Fruit fly (Drosophila melanogaster) whole organism, embryonic: ENCODE results near the gene CG4953.

ENCODE experiments used
- Atf3 ChIP-seq: fragments of 200-800 bp; sonication (Bioruptor generic); optimal IDR thresholded peaks from 3 replicates; lab custom pipeline; 2016; ENCODE audit warnings: missing biosample characterization, missing genetic modification characterization
- B-H2 ChIP-seq: fragments of 200-800 bp; sonication (Bioruptor generic); optimal IDR thresholded peaks from 2 replicates; lab custom pipeline; 2018; ENCODE audit warnings: missing biosample characterization, mild to moderate bottlenecking, missing genetic modification characterization
- CG12155 ChIP-seq: fragments of 200-800 bp; sonication (Bioruptor generic); optimal IDR thresholded peaks from 3 replicates; lab custom pipeline; 2016; ENCODE audit warnings: missing biosample characterization, missing genetic modification characterization
- CG13287 ChIP-seq: fragments of 200-800 bp; sonication (Bioruptor generic); IDR thresholded peaks from 2 replicates; pipeline ENCODE4 v1.3.6; 2022; ENCODE audit warnings: missing biosample characterization, missing genetic modification characterization; ENCODE audit not compliant: partially characterized antibody
- CG14860 ChIP-seq: fragments of 200-800 bp; sonication (Bioruptor generic); IDR thresholded peaks from 3 replicates; pipeline ENCODE4 v1.3.6; 2022; ENCODE audit warnings: missing biosample characterization, missing genetic modification characterization; ENCODE audit not compliant: partially characterized antibody
- CG15514 ChIP-seq: fragments of 200-800 bp; sonication (Bioruptor generic); optimal IDR thresholded peaks from 3 replicates; lab custom pipeline; 2017; ENCODE audit warnings: missing biosample characterization, missing genetic modification characterization, mild to moderate bottlenecking, moderate library complexity, missing genetic modification reagents
- CG1647 ChIP-seq: fragments of 200-800 bp; sonication (Bioruptor generic); optimal IDR thresholded peaks from 3 replicates; lab custom pipeline; 2016; ENCODE audit warnings: missing biosample characterization, missing genetic modification characterization
- CG17829 ChIP-seq: fragments of 200-800 bp; optimal IDR thresholded peaks from 2 replicates; lab custom pipeline; 2019; ENCODE audit warnings: missing biosample characterization, mild to moderate bottlenecking, missing genetic modification characterization, moderate library complexity
- CG18619 ChIP-seq: fragments of 200-800 bp; sonication (Bioruptor generic); optimal IDR thresholded peaks from 3 replicates; lab custom pipeline; 2017; ENCODE audit warnings: missing biosample characterization, mild to moderate bottlenecking, missing genetic modification characterization
- CG2129 ChIP-seq: fragments of 200-800 bp; sonication (Bioruptor generic); IDR thresholded peaks from 2 replicates; pipeline ENCODE4 v1.3.6; 2022; ENCODE audit warnings: missing biosample characterization, missing genetic modification characterization; ENCODE audit not compliant: partially characterized antibody
- CG2712 ChIP-seq: fragments of 200-800 bp; optimal IDR thresholded peaks from 3 replicates; lab custom pipeline; 2019; ENCODE audit warnings: missing biosample characterization, mild to moderate bottlenecking, missing genetic modification characterization, moderate library complexity
- CG34224 ChIP-seq: fragments of 200-800 bp; sonication (Bioruptor generic); IDR thresholded peaks from 3 replicates; pipeline ENCODE4 v1.3.6; 2022; ENCODE audit warnings: missing biosample characterization, missing genetic modification characterization; ENCODE audit not compliant: partially characterized antibody
- CG3726 ChIP-seq: fragments of 200-800 bp; sonication (Bioruptor generic); IDR thresholded peaks from 3 replicates; pipeline ENCODE4, ENCODE4 v1.3.6; 2022; ENCODE audit warnings: missing biosample characterization, missing genetic modification characterization
- CG4617 ChIP-seq: fragments of 200-800 bp; sonication (Bioruptor generic); optimal IDR thresholded peaks from 3 replicates; lab custom pipeline; 2016; ENCODE audit warnings: missing biosample characterization, missing genetic modification characterization, borderline replicate concordance
- CG6175 ChIP-seq: fragments of 200-800 bp; sonication (Bioruptor generic); IDR thresholded peaks from 3 replicates; pipeline ENCODE4 v1.3.6; 2022; ENCODE audit warnings: missing biosample characterization, missing genetic modification characterization
- CG7372 ChIP-seq: fragments of 200-800 bp; sonication (Bioruptor generic); IDR thresholded peaks from 2 replicates; pipeline ENCODE4 v1.3.6; 2022; ENCODE audit warnings: missing biosample characterization, missing genetic modification characterization
- CG8281 ChIP-seq: fragments of 200-800 bp; sonication (Bioruptor generic); optimal IDR thresholded peaks from 2 replicates; lab custom pipeline; 2018; ENCODE audit warnings: missing biosample characterization, mild to moderate bottlenecking, missing genetic modification characterization, moderate library complexity
- CG9609 ChIP-seq: fragments of 200-800 bp; sonication (Bioruptor generic); optimal IDR thresholded peaks from 3 replicates; lab custom pipeline; 2016; ENCODE audit warnings: missing biosample characterization, missing genetic modification characterization
- D19B ChIP-seq: fragments of 200-800 bp; sonication (Bioruptor generic); optimal IDR thresholded peaks from 2 replicates; lab custom pipeline; 2017; ENCODE audit warnings: missing biosample characterization, mild to moderate bottlenecking, missing genetic modification characterization
- E2f1 ChIP-seq: fragments of 200-800 bp; sonication (Bioruptor generic); IDR thresholded peaks from 2 replicates; pipeline ENCODE4 v1.3.6; 2022; ENCODE audit warnings: missing biosample characterization, missing genetic modification characterization
- Fer3 ChIP-seq: fragments of 200-800 bp; sonication (Bioruptor generic); optimal IDR thresholded peaks from 2 replicates; lab custom pipeline; 2018; ENCODE audit warnings: missing biosample characterization, mild to moderate bottlenecking, missing genetic modification characterization, moderate library complexity
- Gsc ChIP-seq: fragments of 200-800 bp; sonication (Bioruptor generic); IDR thresholded peaks from 2 replicates; pipeline ENCODE4 v1.3.6; 2022; ENCODE audit warnings: missing biosample characterization, missing genetic modification characterization
- HmgD ChIP-seq: fragments of 200-800 bp; sonication (Bioruptor generic); optimal IDR thresholded peaks from 3 replicates; lab custom pipeline; 2016; ENCODE audit warnings: missing biosample characterization, missing genetic modification characterization
- Lpt ChIP-seq: fragments of >200 bp; optimal IDR thresholded peaks from 2 replicates; lab custom pipeline; 2018; ENCODE audit warnings: missing biosample characterization, missing genetic modification characterization
- NfI ChIP-seq: fragments of 200-800 bp; sonication (Bioruptor generic); optimal IDR thresholded peaks from 3 replicates; lab custom pipeline; 2018; ENCODE audit warnings: missing biosample characterization, mild to moderate bottlenecking, missing genetic modification characterization, moderate library complexity
- PHDP ChIP-seq: fragments of 200-800 bp; sonication (Bioruptor generic); optimal IDR thresholded peaks from 3 replicates; lab custom pipeline; 2018; ENCODE audit warnings: missing biosample characterization, mild to moderate bottlenecking, missing genetic modification characterization, moderate library complexity
- Scr ChIP-seq: fragments of 200-800 bp; sonication (Bioruptor generic); IDR thresholded peaks from 2 replicates; pipeline ENCODE4 v1.3.6; 2022; ENCODE audit warnings: missing biosample characterization, missing genetic modification characterization; ENCODE audit not compliant: partially characterized antibody
- Sox100B ChIP-seq: fragments of 200-800 bp; sonication (Bioruptor generic); optimal IDR thresholded peaks from 3 replicates; lab custom pipeline; 2018; ENCODE audit warnings: missing biosample characterization, mild to moderate bottlenecking, missing genetic modification characterization
- ac ChIP-seq: fragments of 200-800 bp; sonication (Bioruptor generic); optimal IDR thresholded peaks from 3 replicates; lab custom pipeline; 2017; ENCODE audit warnings: missing biosample characterization, mild to moderate bottlenecking, missing genetic modification characterization
- ap ChIP-seq: fragments of 200-800 bp; sonication (Bioruptor generic); IDR thresholded peaks from 2 replicates; pipeline ENCODE4 v1.3.6; 2022; ENCODE audit warnings: missing biosample characterization, missing genetic modification characterization
- bowl ChIP-seq: fragments of 200-800 bp; sonication (Bioruptor generic); IDR thresholded peaks from 2 replicates; pipeline ENCODE4 v1.3.6; 2022; ENCODE audit warnings: missing biosample characterization, missing genetic modification characterization
- br ChIP-seq: fragments of >200 bp; optimal IDR thresholded peaks from 2 replicates; lab custom pipeline; 2017
- cas ChIP-seq: fragments of 200-800 bp; sonication (Bioruptor generic); IDR thresholded peaks from 2 replicates; pipeline ENCODE4 v1.3.6; 2022; ENCODE audit warnings: missing biosample characterization, missing genetic modification characterization
- ci ChIP-seq: fragments of 200-800 bp; sonication (Bioruptor generic); IDR thresholded peaks from 3 replicates; pipeline ENCODE4 v1.3.6; 2022; ENCODE audit warnings: missing biosample characterization, missing genetic modification characterization
- crp ChIP-seq, 2 experiments: fragments of 200-800 bp; sonication (Bioruptor generic); optimal IDR thresholded peaks; 2 replicates in 1 of 2; 3 replicates in 1 of 2; lab custom pipeline; 2017; ENCODE audit warnings: missing biosample characterization in 2 of 2, missing genetic modification characterization in 2 of 2, mild to moderate bottlenecking in 1 of 2, moderate library complexity in 1 of 2
- dan ChIP-seq: fragments of 200-800 bp; sonication (Bioruptor generic); IDR thresholded peaks from 2 replicates; pipeline ENCODE4 v1.3.6; 2022; ENCODE audit warnings: missing biosample characterization, missing genetic modification characterization
- ems ChIP-seq: fragments of 200-800 bp; sonication (Bioruptor generic); optimal IDR thresholded peaks from 3 replicates; lab custom pipeline; 2016; ENCODE audit warnings: missing biosample characterization, missing genetic modification characterization
- esg ChIP-seq: fragments of 200-800 bp; sonication (Bioruptor generic); conservative IDR thresholded peaks from 2 replicates; pipeline ENCODE4 v1.3.6; 2022; ENCODE audit warnings: missing biosample characterization, missing genetic modification characterization
- exex ChIP-seq: fragments of 200-800 bp; sonication (Bioruptor generic); optimal IDR thresholded peaks from 4 replicates; lab custom pipeline; 2018; ENCODE audit warnings: missing biosample characterization, mild to moderate bottlenecking, missing genetic modification characterization, moderate library complexity
- fd96Cb ChIP-seq: fragments of 200-800 bp; sonication (Bioruptor generic); optimal IDR thresholded peaks from 2 replicates; lab custom pipeline; 2018; ENCODE audit warnings: missing biosample characterization, mild to moderate bottlenecking, missing genetic modification characterization, moderate library complexity
- gro ChIP-seq: fragments of 200-800 bp; sonication (Bioruptor generic); optimal IDR thresholded peaks from 2 replicates; lab custom pipeline; 2016; ENCODE audit warnings: missing biosample characterization, missing genetic modification characterization
- lmd ChIP-seq: fragments of 200-800 bp; sonication (Bioruptor generic); IDR thresholded peaks from 2 replicates; pipeline ENCODE4 v1.3.6; 2022; ENCODE audit warnings: missing biosample characterization, missing genetic modification characterization
- nmo ChIP-seq: fragments of 200-800 bp; sonication (Bioruptor generic); optimal IDR thresholded peaks from 2 replicates; lab custom pipeline; 2018; ENCODE audit warnings: missing biosample characterization, mild to moderate bottlenecking, missing genetic modification characterization, moderate library complexity
- repo ChIP-seq: fragments of 200-800 bp; sonication (Bioruptor generic); optimal IDR thresholded peaks from 2 replicates; lab custom pipeline; 2016; ENCODE audit warnings: missing biosample characterization, missing genetic modification characterization
- scrt ChIP-seq: fragments of 200-800 bp; sonication (Bioruptor generic); optimal IDR thresholded peaks from 2 replicates; lab custom pipeline; 2018; ENCODE audit warnings: missing biosample characterization, mild to moderate bottlenecking, missing genetic modification characterization, moderate library complexity
- tll ChIP-seq, 2 experiments: fragments of 200-800 bp in 1 of 2; fragments of >200 bp in 1 of 2; sonication (Bioruptor generic) in 1 of 2; optimal IDR thresholded peaks; 2 replicates each; lab custom pipeline; 2017 to 2019; ENCODE audit warnings: missing biosample characterization in 2 of 2, missing genetic modification characterization in 2 of 2, mild to moderate bottlenecking in 1 of 2, moderate library complexity in 1 of 2
- tx ChIP-seq: fragments of 200-800 bp; sonication (Bioruptor generic); optimal IDR thresholded peaks from 2 replicates; lab custom pipeline; 2016; ENCODE audit warnings: missing biosample characterization, missing genetic modification characterization
- zen2 ChIP-seq: fragments of 200-800 bp; sonication (Bioruptor generic); IDR thresholded peaks from 3 replicates; pipeline ENCODE4 v1.3.6; 2022; ENCODE audit warnings: missing biosample characterization, missing genetic modification characterization; ENCODE audit not compliant: partially characterized antibody
- zfh1 ChIP-seq: fragments of 200-800 bp; sonication (Bioruptor generic); IDR thresholded peaks from 3 replicates; pipeline ENCODE4 v1.3.6; 2022; ENCODE audit warnings: missing biosample characterization, missing genetic modification characterization

CG4953 gene

DNA sequence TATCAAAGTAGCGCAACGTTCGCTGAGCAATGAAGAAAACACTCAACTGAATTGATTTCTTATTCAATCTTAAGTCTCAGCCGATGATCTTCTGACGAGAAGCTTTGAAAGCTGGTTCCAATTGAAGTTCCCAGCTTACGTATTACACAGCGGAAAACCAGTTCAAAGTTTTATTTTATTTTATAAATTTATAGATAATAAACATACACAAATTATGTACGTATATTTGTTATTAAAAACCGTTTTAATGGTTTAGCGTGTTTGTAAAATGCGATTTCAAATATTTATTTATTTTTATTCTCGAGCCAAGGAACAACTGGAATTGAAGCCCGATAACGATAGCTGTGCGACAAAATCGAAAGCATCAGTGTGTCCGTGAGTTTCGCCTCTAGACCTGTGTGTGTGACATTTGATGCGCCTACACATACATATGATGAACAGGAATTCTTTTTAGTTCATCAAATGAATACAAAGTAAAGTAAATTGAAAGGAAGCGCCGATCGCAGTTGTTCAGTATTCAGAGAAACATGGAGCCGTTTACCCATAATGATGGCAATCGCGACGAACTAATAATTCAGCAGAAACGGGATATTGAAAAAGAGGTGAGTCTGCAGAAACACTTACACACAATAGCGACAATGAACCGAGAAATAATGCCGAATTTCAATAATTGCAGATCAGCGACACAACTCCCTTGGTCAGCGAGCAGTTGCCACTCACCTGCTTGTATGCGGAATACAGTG lies 40.2 kb downstream of the CG4953 start, which contains the start of the genes CG5390 and CG4968 (continued):
- TF ChIP-seq CG6175 (no peak), CG12155 (peak; percentile 67), CG18619 (GFP tag; lab: Kevin White, UChicago) (peak; percentile 38), crp (GFP tag; optimal IDR thresholded peaks at IDR 0.05; lab: Kevin White, UChicago) (peak in 1 of 2 experiments; percentile 31), nmo (GFP tag; lab: Kevin White, UChicago) (peak; percentile 66), gro (GFP tag; lab: Kevin White, UChicago) (no peak), esg (GFP tag; lab: Robert Waterston, UW) (peak; percentile 13; the same call in 1 of the 2 replicates), Atf3 (GFP tag; lab: Kevin White, UChicago) (no peak), CG15514 (peak; percentile 97), tx (GFP tag; lab: Kevin White, UChicago) (no peak), Fer3 (tag; lab: Kevin White, UChicago) (peak; percentile 77), ci (GFP tag; lab: Robert Waterston, UW) (peak; percentile 81; the same call in 2 of the 3 replicates), tll (GFP tag; optimal IDR thresholded peaks at IDR 0.05; lab: Kevin White, UChicago) (no peak), E2f1 (GFP tag; lab: Robert Waterston, UW) (no peak), Gsc (GFP tag; lab: Robert Waterston, UW) (no peak), CG3726 (GFP tag; lab: Robert Waterston, UW) (no peak), B-H2 (peak; percentile 71), CG13287 (GFP tag; lab: Robert Waterston, UW) (peak; percentile 73), NfI (GFP tag; lab: Kevin White, UChicago) (peak; percentile 72), scrt (GFP tag; lab: Kevin White, UChicago) (no peak), Lpt (GFP tag; lab: Kevin White, UChicago) (no peak), CG9609 (GFP tag; lab: Kevin White, UChicago) (no peak), dan (no peak), bowl (no peak), br (lab: Kevin White, UChicago) (no peak), repo (no peak), lmd (GFP tag; lab: Robert Waterston, UW) (peak; percentile 66), Sox100B (peak; percentile 65), fd96Cb (tag; lab: Kevin White, UChicago) (peak; percentile 50), CG2129 (GFP tag; lab: Robert Waterston, UW) (no peak), D19B (GFP tag; lab: Kevin White, UChicago) (peak; percentile 50), zen2 (GFP tag; lab: Robert Waterston, UW) (no peak; the same call in 2 of the 3 replicates), CG14860 (GFP tag; lab: Robert Waterston, UW) (no peak), zfh1 (GFP tag; lab: Robert Waterston, UW) (0 out of 3 replicates have a peak, but pooled peaks have one; percentile 48), ac (GFP tag; lab: Kevin White, UChicago) (no peak), ap (GFP tag; lab: Robert Waterston, UW) (no peak), CG2712 (peak; percentile 78), PHDP (tag; lab: Kevin White, UChicago) (peak; percentile 80), ems (peak; percentile 3), cas (GFP tag; lab: Robert Waterston, UW) (peak; percentile 59; the same call in 1 of the 2 replicates), CG1647 (no peak), Scr (GFP tag; lab: Robert Waterston, UW) (peak; percentile 35; the same call in 1 of the 2 replicates), HmgD (no peak), CG34224 (GFP tag; lab: Robert Waterston, UW) (peak; percentile 51; the same call in 2 of the 3 replicates), CG7372 (GFP tag; lab: Robert Waterston, UW) (peak; percentile 66), CG4617 (peak; percentile 72), exex (tag; lab: Kevin White, UChicago) (peak; percentile 48), CG17829 (tag; lab: Kevin White, UChicago) (peak; percentile 79), CG8281 (tag; lab: Kevin White, UChicago) (peak; percentile 17)
